Worm (Caenorhabditis elegans) whole organism, L1 larva: Measurements from ENCODE around the gene K10C2.2.
A peak's percentile ranks its signal among the peaks of the same experiment; 100 is the strongest.

ENCODE experiments used
- C04F5.9 ChIP-seq: sonication (generic microtip); optimal IDR thresholded peaks from 2 replicates; lab custom pipeline; 2016; ENCODE audit warnings: missing genetic modification characterization, missing compliant biosample characterization
- C16A3.4 ChIP-seq: fragments of 150-350 bp; optimal IDR thresholded peaks from 2 replicates; lab custom pipeline; 2014; ENCODE audit warnings: missing biosample characterization, missing genetic modification characterization
- alr-1 ChIP-seq: fragments of 200-800 bp; sonication (Bioruptor generic); optimal IDR thresholded peaks from 2 replicates; lab custom pipeline; 2018; ENCODE audit warnings: borderline replicate concordance, mild to moderate bottlenecking, missing genetic modification characterization, missing compliant biosample characterization
- aly-2 ChIP-seq: fragments of 150-350 bp; optimal IDR thresholded peaks from 2 replicates; lab custom pipeline; 2014; ENCODE audit warnings: missing biosample characterization, missing genetic modification characterization
- ceh-82 ChIP-seq, 3 experiments: fragments of 150-350 bp in 1 of 3; sonication (generic microtip) in 2 of 3; optimal IDR thresholded peaks; 2 replicates each; lab custom pipeline; 2014 to 2017; ENCODE audit warnings: missing biosample characterization in 3 of 3, missing genetic modification characterization in 3 of 3
- ceh-88 ChIP-seq: fragments of 200-800 bp; sonication (Bioruptor generic); IDR thresholded peaks from 2 replicates; pipeline ENCODE4 v1.3.6; 2022; ENCODE audit warnings: missing genetic modification characterization, missing compliant biosample characterization
- ces-1 ChIP-seq: fragments of 150-350 bp; optimal IDR thresholded peaks from 2 replicates; lab custom pipeline; 2014; ENCODE audit warnings: missing biosample characterization, missing genetic modification reagents, missing genetic modification characterization
- dpl-1 ChIP-seq, 3 experiments: fragments of 150-350 bp in 2 of 3; sonication (generic microtip) in 1 of 3; optimal IDR thresholded peaks; 2 replicates each; lab custom pipeline; 2014 to 2017; ENCODE audit warnings: missing biosample characterization in 3 of 3, missing genetic modification characterization in 3 of 3, missing genetic modification reagents in 3 of 3
- dsc-1 ChIP-seq: sonication (generic microtip); optimal IDR thresholded peaks from 2 replicates; lab custom pipeline; 2016; ENCODE audit warnings: mild to moderate bottlenecking, missing genetic modification characterization, missing compliant biosample characterization
- efl-1 ChIP-seq, 4 experiments: fragments of 150-350 bp; optimal IDR thresholded peaks in 3 of 4; peaks in 1 of 4; 1 replicate in 1 of 4; 2 replicates in 3 of 4; lab custom pipeline; 2014; ENCODE audit warnings: missing biosample characterization in 2 of 4, missing genetic modification characterization in 2 of 4, missing genetic modification reagents in 2 of 4
- efl-3 ChIP-seq: fragments of 200-800 bp; sonication (Bioruptor generic); optimal IDR thresholded peaks from 2 replicates; lab custom pipeline; 2018; ENCODE audit warnings: mild to moderate bottlenecking, missing genetic modification characterization, missing compliant biosample characterization
- egl-13 ChIP-seq: sonication (generic microtip); optimal IDR thresholded peaks from 2 replicates; lab custom pipeline; 2016; ENCODE audit warnings: missing genotype, missing genetic modification reagents, missing genetic modification characterization, missing compliant biosample characterization
- ets-5 ChIP-seq: fragments of 200-800 bp; sonication (Bioruptor generic); IDR thresholded peaks from 2 replicates; pipeline ENCODE4 v1.3.6; 2022; ENCODE audit warnings: missing genetic modification characterization, missing compliant biosample characterization
- fos-1 ChIP-seq: fragments of 150-350 bp; optimal IDR thresholded peaks from 2 replicates; lab custom pipeline; 2014; ENCODE audit warnings: missing biosample characterization, missing genetic modification characterization
- hlh-17 ChIP-seq: fragments of 200-800 bp; sonication (Bioruptor generic); optimal IDR thresholded peaks from 2 replicates; lab custom pipeline; 2018; ENCODE audit warnings: missing genetic modification characterization, mild to moderate bottlenecking, missing compliant biosample characterization, moderate library complexity, borderline replicate concordance
- hpl-2 ChIP-seq: fragments of 150-350 bp; optimal IDR thresholded peaks from 2 replicates; lab custom pipeline; 2014; ENCODE audit warnings: missing biosample characterization, missing genetic modification reagents, missing genetic modification characterization
- irx-1 ChIP-seq: sonication (generic microtip); optimal IDR thresholded peaks from 2 replicates; lab custom pipeline; 2016; ENCODE audit warnings: missing genetic modification characterization, missing compliant biosample characterization
- lin-14 ChIP-seq: fragments of 200-800 bp; sonication (Bioruptor generic); optimal IDR thresholded peaks from 2 replicates; lab custom pipeline; 2018; ENCODE audit warnings: mild to moderate bottlenecking, missing genetic modification characterization, moderate library complexity, missing compliant biosample characterization
- lin-15B ChIP-seq: fragments of 150-350 bp; sonication (generic microtip); optimal IDR thresholded peaks from 3 replicates; lab custom pipeline; 2014; ENCODE audit warnings: missing biosample characterization, missing genetic modification characterization
- lir-3 ChIP-seq: sonication (generic microtip); optimal IDR thresholded peaks from 2 replicates; lab custom pipeline; 2016; ENCODE audit warnings: mild to moderate bottlenecking, missing genetic modification characterization, moderate library complexity, missing compliant biosample characterization; ENCODE audit not compliant: poor library complexity
- lsy-2 ChIP-seq, 2 experiments: fragments of 150-350 bp; optimal IDR thresholded peaks; 2 replicates each; lab custom pipeline; 2014; ENCODE audit warnings: missing biosample characterization in 2 of 2, missing genetic modification characterization in 2 of 2
- mab-9 ChIP-seq: fragments of 200-800 bp; sonication (Bioruptor generic); IDR thresholded peaks from 2 replicates; pipeline ENCODE4 v1.3.6; 2022; ENCODE audit warnings: missing genetic modification reagents, missing genetic modification characterization, missing compliant biosample characterization
- mef-2 ChIP-seq: fragments of 150-350 bp; optimal IDR thresholded peaks from 2 replicates; lab custom pipeline; 2014; ENCODE audit warnings: missing biosample characterization, missing genetic modification characterization
- mep-1 ChIP-seq: fragments of 150-350 bp; optimal IDR thresholded peaks from 2 replicates; lab custom pipeline; 2014; ENCODE audit warnings: missing biosample characterization, missing genetic modification characterization
- nhr-12 ChIP-seq: sonication (generic microtip); optimal IDR thresholded peaks from 2 replicates; lab custom pipeline; 2017; ENCODE audit warnings: missing biosample characterization, missing genetic modification characterization
- nhr-20 ChIP-seq: sonication (generic microtip); optimal IDR thresholded peaks from 2 replicates; lab custom pipeline; 2016; ENCODE audit warnings: mild to moderate bottlenecking, missing genetic modification characterization, missing compliant biosample characterization
- nhr-28 ChIP-seq: fragments of 150-350 bp; optimal IDR thresholded peaks from 2 replicates; lab custom pipeline; 2014; ENCODE audit warnings: missing biosample characterization, missing genetic modification characterization
- nhr-47 ChIP-seq: sonication (generic microtip); optimal IDR thresholded peaks from 2 replicates; lab custom pipeline; 2016; ENCODE audit warnings: mild to moderate bottlenecking, missing genetic modification characterization, moderate library complexity, missing compliant biosample characterization
- nhr-71 ChIP-seq: sonication (generic microtip); optimal IDR thresholded peaks from 2 replicates; lab custom pipeline; 2016; ENCODE audit warnings: mild to moderate bottlenecking, missing genetic modification characterization, moderate library complexity, missing compliant biosample characterization
- nhr-76 ChIP-seq: sonication (generic microtip); optimal IDR thresholded peaks from 2 replicates; lab custom pipeline; 2017; ENCODE audit warnings: missing biosample characterization, missing genetic modification characterization
- nhr-77 ChIP-seq: fragments of 150-350 bp; optimal IDR thresholded peaks from 2 replicates; lab custom pipeline; 2014; ENCODE audit warnings: missing biosample characterization, missing genetic modification characterization
- nhr-85 ChIP-seq: sonication (generic microtip); peaks from one replicate; lab custom pipeline; 2016; ENCODE audit warnings: missing genetic modification characterization, inconsistent platforms, missing compliant biosample characterization
- nhr-90 ChIP-seq: sonication (generic microtip); optimal IDR thresholded peaks from 2 replicates; lab custom pipeline; 2016; ENCODE audit warnings: mild to moderate bottlenecking, missing genetic modification characterization, missing compliant biosample characterization; ENCODE audit not compliant: poor library complexity
- pax-3 ChIP-seq: fragments of 200-800 bp; sonication (Bioruptor generic); optimal IDR thresholded peaks from 2 replicates; lab custom pipeline; 2018; ENCODE audit warnings: mild to moderate bottlenecking, missing genetic modification characterization, moderate library complexity, missing compliant biosample characterization
- pqm-1 ChIP-seq: sonication (generic microtip); optimal IDR thresholded peaks from 3 replicates; lab custom pipeline; 2017; ENCODE audit warnings: missing biosample characterization, missing genetic modification characterization
- sox-4 ChIP-seq: sonication (generic microtip); optimal IDR thresholded peaks from 2 replicates; lab custom pipeline; 2016; ENCODE audit warnings: missing genetic modification characterization, missing compliant biosample characterization
- sup-37 ChIP-seq: fragments of 200-800 bp; sonication (Bioruptor generic); optimal IDR thresholded peaks from 2 replicates; lab custom pipeline; 2018; ENCODE audit warnings: mild to moderate bottlenecking, missing genetic modification characterization, missing compliant biosample characterization
- swsn-7 ChIP-seq: sonication (generic microtip); optimal IDR thresholded peaks from 2 replicates; lab custom pipeline; 2016; ENCODE audit warnings: missing genetic modification characterization, missing compliant biosample characterization
- unc-30 ChIP-seq: sonication (generic microtip); optimal IDR thresholded peaks from 2 replicates; lab custom pipeline; 2017; ENCODE audit warnings: missing biosample characterization, missing genetic modification characterization
- vab-15 ChIP-seq: sonication (generic microtip); optimal IDR thresholded peaks from 2 replicates; lab custom pipeline; 2017; ENCODE audit warnings: missing genotype, mild to moderate bottlenecking, missing genetic modification characterization, missing compliant biosample characterization
- zag-1 ChIP-seq: fragments of 150-350 bp; optimal IDR thresholded peaks from 2 replicates; lab custom pipeline; 2014; ENCODE audit warnings: missing biosample characterization, missing genetic modification characterization
- zip-4 ChIP-seq: fragments of 200-800 bp; sonication (Bioruptor generic); optimal IDR thresholded peaks from 2 replicates; lab custom pipeline; 2018; ENCODE audit warnings: mild to moderate bottlenecking, missing genetic modification characterization, moderate library complexity, missing compliant biosample characterization

Gene K10C2.2

ce11 chrX:6388639-6389038 is 44.9 kb downstream of the K10C2.2 start:
- TF ChIP-seq nhr-12 (tag; lab: Kevin White, UChicago) (no peak), nhr-77 (no peak), egl-13 (tag; lab: Kevin White, UChicago) (no peak), hpl-2 (GFP tag; lab: Kevin White, UChicago) (no peak), lin-15B (tag; lab: Kevin White, UChicago) (no peak), C04F5.9 (tag; lab: Kevin White, UChicago) (no peak), unc-30 (tag; lab: Kevin White, UChicago) (no peak), dsc-1 (tag; lab: Kevin White, UChicago) (no peak), hlh-17 (GFP tag; lab: Kevin White, UChicago) (no peak), lir-3 (tag; lab: Kevin White, UChicago) (no peak), swsn-7 (tag; lab: Kevin White, UChicago) (no peak), efl-3 (GFP tag; lab: Kevin White, UChicago) (no peak), nhr-20 (tag; lab: Kevin White, UChicago) (no peak)

- TF ChIP-seq nhr-71 (tag; lab: Kevin White, UChicago) (no peak), hlh-17 (GFP tag; lab: Kevin White, UChicago) (no peak), lsy-2 (tag; optimal IDR thresholded peaks at IDR 0.05; lab: Kevin White, UChicago) (no peak), ces-1 (GFP tag; lab: Kevin White, UChicago) (no peak), ets-5 (GFP tag; lab: Robert Waterston, UW) (no peak), aly-2 (tag; lab: Kevin White, UChicago) (no peak), nhr-47 (tag; lab: Kevin White, UChicago) (no peak), unc-30 (tag; lab: Kevin White, UChicago) (no peak), mab-9 (GFP tag; lab: Robert Waterston, UW) (no peak), alr-1 (tag; lab: Kevin White, UChicago) (no peak), nhr-28 (tag; lab: Kevin White, UChicago) (no peak), zip-4 (GFP tag; lab: Kevin White, UChicago) (no peak), pqm-1 (no peak), mef-2 (tag; lab: Kevin White, UChicago) (no peak), zag-1 (tag; lab: Kevin White, UChicago) (no peak), efl-3 (GFP tag; lab: Kevin White, UChicago) (no peak), sox-4 (tag; lab: Kevin White, UChicago) (no peak), fos-1 (no peak)
These were observed 48.4 kb downstream of the K10C2.2 start, which contains the start of gene igdb-3 for ce11 chrX:6385185-6385584. Gene igdb-3 (plus strand): TSS chrX:6385485.

- TF ChIP-seq hlh-17 (GFP tag; lab: Kevin White, UChicago) (no peak), efl-1 (optimal IDR thresholded peaks at IDR 0.05; lab: Kevin White, UChicago) (no peak), efl-1 (GFP tag; optimal IDR thresholded peaks at IDR 0.05 in 1 of 2; lab: Kevin White, UChicago) (peak in 1 of 2 experiments; percentile 19), lsy-2 (tag; optimal IDR thresholded peaks at IDR 0.05; lab: Kevin White, UChicago) (no peak)
These were observed 49.1 kb downstream of the K10C2.2 start for ce11 chrX:6384537-6384936.

ce11 chrX:6382930-6383329 is 50.7 kb downstream of the K10C2.2 start:
- TF ChIP-seq sox-4 (tag; lab: Kevin White, UChicago) (no peak), nhr-90 (tag; lab: Kevin White, UChicago) (no peak), nhr-85 (peak; percentile 77), lin-14 (GFP tag; lab: Kevin White, UChicago) (peak; percentile 19), vab-15 (tag; lab: Kevin White, UChicago) (no peak), irx-1 (tag; lab: Kevin White, UChicago) (no peak), nhr-76 (tag; lab: Kevin White, UChicago) (no peak), sup-37 (no peak), pax-3 (tag; lab: Kevin White, UChicago) (no peak), ceh-88 (GFP tag; lab: Robert Waterston, UW) (no peak), mep-1 (no peak), alr-1 (tag; lab: Kevin White, UChicago) (no peak), dpl-1 (GFP tag; optimal IDR thresholded peaks at IDR 0.05; lab: Kevin White, UChicago) (no peak), C16A3.4 (tag; lab: Kevin White, UChicago) (no peak), swsn-7 (tag; lab: Kevin White, UChicago) (no peak), ceh-82 (tag; optimal IDR thresholded peaks at IDR 0.05; lab: Kevin White, UChicago) (no peak)
